Worm (Caenorhabditis elegans): ENCODE results near the gene str-231.
"Not testable (repeated sequence)": the region's sequence is repeated elsewhere in the genome, so short reads cannot be mapped to it uniquely, and the experiment has no call there.

str-231 gene

DNA sequence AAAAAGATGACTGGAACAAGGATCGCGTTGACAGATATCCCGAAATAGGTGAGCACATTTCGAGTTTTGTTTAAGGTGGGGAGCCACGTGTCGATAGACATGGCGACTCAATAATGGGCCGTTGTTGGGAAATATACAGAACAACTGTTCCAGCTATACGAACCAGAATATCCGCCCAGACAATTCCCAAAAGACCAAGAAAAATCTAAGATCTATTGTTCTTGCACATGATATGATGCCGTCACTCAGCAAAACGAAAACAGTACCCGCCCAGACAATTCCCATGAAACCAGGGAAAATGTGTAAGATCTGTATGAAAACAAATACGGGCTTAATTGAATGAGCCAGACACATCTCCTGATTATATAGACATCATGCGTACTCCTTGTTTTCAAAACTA lies at the start of gene str-231:
Gene str-231 (minus strand): TSS at position 101 of the 400 bp plus-strand sequence.
- TF ChIP-seq him-1 (tag; optimal IDR thresholded peaks at IDR 0.05) = no peak
- no peak for TF ChIP-seq dao-5 (tag; optimal IDR thresholded peaks at IDR 0.05)
- no peak for TF ChIP-seq W03F9.2 (tag; optimal IDR thresholded peaks at IDR 0.05)

DNA sequence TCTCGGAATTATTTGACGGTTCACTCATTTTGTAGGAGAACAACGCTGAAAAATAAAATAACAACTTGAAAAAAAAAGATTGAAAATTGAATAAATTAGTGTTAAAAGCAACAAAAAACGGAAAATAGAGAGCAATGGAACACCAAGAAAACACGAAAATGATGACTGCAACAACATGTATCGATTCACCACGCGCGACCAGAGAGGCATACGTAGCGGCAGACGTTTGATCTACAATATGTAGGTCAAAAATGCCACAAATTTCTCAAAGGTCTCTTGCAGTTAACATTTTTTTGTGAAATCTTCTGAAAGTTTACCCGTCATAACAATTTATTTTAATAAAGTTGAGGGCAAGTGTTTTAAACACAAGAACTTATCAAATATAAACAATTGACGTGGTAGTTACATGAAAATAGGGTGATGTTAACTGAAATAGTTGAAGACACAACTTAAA lies 49.6 kb upstream of the str-231 start, which contains the start of gene F14H3.5:
Gene F14H3.5 (minus strand): TSS at position 51 of the 454 bp plus-strand sequence.
- no peak for TF ChIP-seq him-1 (tag; optimal IDR thresholded peaks at IDR 0.05)
- TF ChIP-seq W03F9.2 (tag; optimal IDR thresholded peaks at IDR 0.05) = no peak
- no peak for TF ChIP-seq dao-5 (tag; optimal IDR thresholded peaks at IDR 0.05)

ce11 chrV:16055031-16055430 lies 47.6 kb upstream of the str-231 start, which contains the start of gene F14H3.4:
F14H3.4 (minus strand) TSS chrV:16055072.
- TF ChIP-seq him-1 (tag; optimal IDR thresholded peaks at IDR 0.05) (no peak), dao-5 (tag; optimal IDR thresholded peaks at IDR 0.05) (no peak), W03F9.2 (tag; optimal IDR thresholded peaks at IDR 0.05) (no peak)

- TF ChIP-seq him-1 (tag; optimal IDR thresholded peaks at IDR 0.05) (no peak), dao-5 (tag; optimal IDR thresholded peaks at IDR 0.05) (no peak), W03F9.2 (tag; optimal IDR thresholded peaks at IDR 0.05) (no peak)
Measured at ce11 chrV:16053373-16053772, 46.0 kb upstream of the str-231 start, which contains the start of gene F14H3.3. F14H3.3 (minus strand) TSS chrV:16053473.

- TF ChIP-seq dao-5 (tag; optimal IDR thresholded peaks at IDR 0.05) (no peak), W03F9.2 (tag; optimal IDR thresholded peaks at IDR 0.05) (no peak), him-1 (tag; optimal IDR thresholded peaks at IDR 0.05) (no peak)
Measured at ce11 chrV:16049177-16049576, 41.8 kb upstream of the str-231 start, which contains the start of gene best-12. best-12 (plus strand) TSS chrV:16049477.

- TF ChIP-seq W03F9.2 (tag; optimal IDR thresholded peaks at IDR 0.05) (no peak), him-1 (tag; optimal IDR thresholded peaks at IDR 0.05) (no peak), dao-5 (tag; optimal IDR thresholded peaks at IDR 0.05) (no peak)
Measured at ce11 chrV:16047508-16047907, 40.1 kb upstream of the str-231 start, which contains the start of gene str-198. str-198 (plus strand) TSS chrV:16047808.

DNA sequence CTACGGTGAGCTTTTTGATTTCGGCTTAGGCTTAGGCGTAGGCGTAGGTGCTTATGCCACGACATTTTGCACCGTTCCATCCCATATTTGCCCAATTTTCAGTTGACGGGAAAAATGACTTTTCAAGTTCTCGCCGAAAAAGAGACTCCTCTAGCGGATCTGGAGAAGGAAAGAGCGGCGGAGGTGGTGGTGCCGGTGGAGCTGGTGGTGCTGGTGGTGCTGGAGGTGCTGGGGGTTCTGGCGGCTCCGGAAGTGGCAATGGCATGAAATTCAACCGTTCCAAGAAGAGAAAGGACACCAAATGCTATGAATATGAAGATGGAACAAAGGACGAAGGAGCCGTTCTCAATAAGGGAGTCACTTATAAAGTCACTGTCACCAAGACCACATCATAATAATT lies 39.6 kb upstream of the str-231 start:
- no peak for TF ChIP-seq W03F9.2 (tag; optimal IDR thresholded peaks at IDR 0.05)
- no peak for TF ChIP-seq him-1 (tag; optimal IDR thresholded peaks at IDR 0.05)

ce11 chrV:16046573-16046972 lies 39.2 kb upstream of the str-231 start, which contains the start of gene ZK285.2:
ZK285.2 (plus strand) TSS chrV:16046873.
- TF ChIP-seq him-1 (tag; optimal IDR thresholded peaks at IDR 0.05) (no peak), W03F9.2 (tag; optimal IDR thresholded peaks at IDR 0.05) (no peak), dao-5 (tag; optimal IDR thresholded peaks at IDR 0.05) (no peak)

- no peak for TF ChIP-seq W03F9.2 (tag; optimal IDR thresholded peaks at IDR 0.05)
- TF ChIP-seq him-1 (tag; optimal IDR thresholded peaks at IDR 0.05) = no peak
Measured at ce11 chrV:16045837-16046236, 38.4 kb upstream of the str-231 start, which contains the start of gene T10C6.15. T10C6.15 (minus strand) TSS chrV:16045940.

- TF ChIP-seq him-1 (tag; optimal IDR thresholded peaks at IDR 0.05) (no peak), W03F9.2 (tag; optimal IDR thresholded peaks at IDR 0.05) (no peak), dao-5 (tag; optimal IDR thresholded peaks at IDR 0.05) (no peak)
Measured at ce11 chrV:16043686-16044085, 36.3 kb upstream of the str-231 start.

ce11 chrV:16042743-16043014 lies 35.3 kb upstream of the str-231 start:
- TF ChIP-seq him-1 (tag; optimal IDR thresholded peaks at IDR 0.05) (no peak), W03F9.2 (tag; optimal IDR thresholded peaks at IDR 0.05) (no peak), dao-5 (tag; optimal IDR thresholded peaks at IDR 0.05) (no peak)

DNA sequence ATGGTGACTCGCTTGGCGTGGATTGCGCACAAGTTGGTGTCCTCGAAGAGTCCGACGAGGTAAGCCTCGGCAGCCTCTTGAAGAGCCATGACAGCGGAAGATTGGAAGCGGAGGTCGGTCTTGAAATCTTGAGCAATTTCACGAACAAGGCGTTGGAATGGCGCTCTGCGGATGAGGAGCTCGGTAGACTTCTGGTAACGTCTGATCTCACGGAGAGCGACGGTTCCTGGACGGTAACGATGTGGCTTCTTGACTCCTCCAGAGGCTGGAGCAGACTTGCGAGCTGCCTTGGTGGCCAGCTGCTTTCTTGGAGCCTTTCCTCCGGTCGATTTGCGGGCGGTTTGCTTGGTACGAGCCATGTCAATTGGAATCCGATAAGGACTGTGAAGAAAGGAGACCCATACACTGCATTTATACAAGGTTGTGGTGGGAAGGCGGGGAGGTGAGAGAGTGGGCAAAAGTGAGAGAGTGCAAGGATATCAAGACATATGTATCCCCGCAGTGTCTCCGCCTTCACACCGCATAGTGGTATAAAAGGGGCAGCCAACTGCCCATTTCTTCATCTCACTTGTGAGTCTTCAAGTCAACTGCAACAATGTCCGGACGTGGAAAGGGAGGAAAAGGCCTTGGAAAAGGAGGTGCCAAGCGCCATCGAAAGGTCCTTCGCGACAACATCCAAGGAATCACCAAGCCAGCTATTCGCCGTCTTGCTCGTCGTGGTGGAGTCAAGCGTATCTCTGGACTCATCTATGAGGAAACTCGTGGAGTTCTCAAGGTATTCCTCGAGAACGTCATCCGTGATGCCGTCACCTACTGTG lies 34.7 kb upstream of the str-231 start, which contains the start of the genes his-2 and his-1:
Gene his-2 (minus strand): TSS at position 359 of the 818 bp plus-strand sequence.
Gene his-1 (plus strand): TSS at position 596 of the 818 bp plus-strand sequence.
- not testable (repeated sequence) for TF ChIP-seq dao-5, him-1, W03F9.2 (tag; optimal IDR thresholded peaks at IDR 0.05)

DNA sequence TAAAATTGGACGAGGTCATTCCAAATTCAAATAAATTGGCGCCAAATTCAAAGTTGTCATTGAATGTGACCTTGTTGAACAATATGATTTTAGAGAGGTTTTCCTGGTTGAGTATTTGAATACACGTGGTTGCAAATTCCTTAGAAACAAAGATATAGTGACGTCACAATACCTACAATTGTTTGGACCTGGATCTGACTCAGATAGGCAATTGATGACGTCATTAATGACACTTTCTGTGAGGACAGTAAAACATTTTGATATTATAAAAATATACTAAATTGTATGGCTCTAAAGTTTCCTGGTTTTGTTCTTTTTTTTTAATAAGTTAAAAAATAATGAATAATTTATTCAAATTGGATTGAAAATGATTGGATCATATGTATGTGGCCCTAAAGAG lies 34.0 kb upstream of the str-231 start:
- TF ChIP-seq dao-5 (tag; optimal IDR thresholded peaks at IDR 0.05) = no peak
- no peak for TF ChIP-seq W03F9.2 (tag; optimal IDR thresholded peaks at IDR 0.05)
- no peak for TF ChIP-seq him-1 (tag; optimal IDR thresholded peaks at IDR 0.05)

DNA sequence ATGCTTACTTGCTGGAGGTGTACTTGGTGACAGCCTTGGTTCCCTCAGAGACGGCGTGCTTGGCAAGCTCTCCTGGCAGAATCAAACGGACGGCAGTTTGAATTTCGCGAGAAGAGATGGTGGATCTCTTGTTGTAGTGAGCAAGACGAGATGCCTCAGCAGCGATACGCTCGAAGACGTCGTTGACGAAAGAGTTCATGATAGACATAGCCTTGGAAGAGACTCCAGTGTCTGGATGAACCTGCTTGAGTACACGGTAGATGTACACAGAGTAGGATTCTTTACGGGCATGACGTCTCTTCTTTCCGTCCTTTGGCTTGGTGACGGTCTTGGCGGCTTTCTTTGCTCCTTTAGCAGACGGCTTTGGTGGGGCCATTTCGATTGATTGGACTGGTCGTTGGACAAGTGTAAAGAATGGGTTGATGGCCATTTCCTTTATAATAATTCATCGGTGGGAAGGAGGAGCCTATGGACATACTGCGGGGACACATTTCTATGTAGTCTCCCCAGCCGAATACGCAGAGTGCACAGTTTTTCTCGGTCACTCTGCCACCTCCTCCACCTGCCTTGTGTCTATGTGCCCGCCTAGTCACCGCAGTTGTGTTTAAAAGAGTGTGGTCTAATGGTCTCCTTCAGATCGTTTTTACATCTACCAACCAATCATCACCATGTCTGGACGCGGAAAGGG lies 32.9 kb upstream of the str-231 start, which contains the start of the genes his-4 and his-3:
Gene his-4 (minus strand): TSS at position 376 of the 688 bp plus-strand sequence.
Gene his-3 (plus strand): TSS at position 669 of the 688 bp plus-strand sequence.
- TF ChIP-seq dao-5, him-1, W03F9.2 (tag; optimal IDR thresholded peaks at IDR 0.05): not testable (repeated sequence)
